Fruit fly (Drosophila melanogaster): ENCODE results near the gene CG4768.

The CG4768 gene

DNA sequence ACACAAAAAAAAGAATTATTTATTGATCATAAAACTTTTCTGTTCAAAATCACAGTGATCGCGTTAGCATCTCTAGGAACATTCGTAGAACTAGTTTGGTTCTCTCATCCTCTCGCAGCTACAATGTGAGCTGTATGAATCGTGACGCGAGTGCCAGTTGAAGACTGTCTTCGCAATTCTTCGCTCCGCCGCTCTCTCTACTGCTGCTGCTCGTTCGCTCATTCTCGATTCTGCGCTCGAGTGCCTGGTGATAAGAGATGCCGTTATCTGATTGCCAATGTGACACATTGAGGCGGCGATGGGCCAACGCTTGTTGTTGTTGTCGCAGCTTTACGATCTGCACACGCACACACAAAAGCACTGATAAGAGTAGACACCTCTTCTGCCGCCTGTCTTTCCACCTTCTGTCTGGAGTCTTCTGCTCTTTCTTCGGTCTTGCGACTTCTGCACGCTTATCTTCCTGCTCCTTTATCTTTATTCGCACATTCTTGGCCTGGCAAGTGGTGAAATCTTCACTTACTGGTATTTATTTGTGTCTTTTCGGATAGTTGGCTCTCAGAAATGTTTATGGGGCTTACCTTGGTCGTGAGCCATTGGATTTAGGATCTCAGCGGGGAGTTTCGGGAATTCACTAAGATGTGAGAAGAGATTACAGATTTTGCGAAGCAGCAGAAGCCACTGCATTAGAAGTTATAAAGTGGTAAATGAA, 44.3 kb downstream of the CG4768 start:
- TF ChIP-seq Vsx2 (GFP tag; optimal IDR thresholded peaks at IDR 0.05; ENCODE audit: partially characterized antibody) (peak; percentile 62), Rel (GFP tag; optimal IDR thresholded peaks at IDR 0.05) (no peak), Rel (tag; optimal IDR thresholded peaks at IDR 0.05) (peak; percentile 55), dl (GFP tag; optimal IDR thresholded peaks at IDR 0.05; ENCODE audit: insufficient read depth in 1 of 2, partially characterized antibody in 2 of 2) (peak in 1 of 2 experiments; percentile 82), Hr83 (GFP tag; optimal IDR thresholded peaks at IDR 0.05; ENCODE audit: poor library complexity, severe bottlenecking) (peak; percentile 7), sv (GFP tag; optimal IDR thresholded peaks at IDR 0.05) (no peak), br (GFP tag; optimal IDR thresholded peaks at IDR 0.05) (no peak), dmrt93B (GFP tag; optimal IDR thresholded peaks at IDR 0.05) (no peak), Dif (GFP tag; optimal IDR thresholded peaks at IDR 0.05; ENCODE audit: partially characterized antibody) (peak; percentile 74), Sp1 (GFP tag; optimal IDR thresholded peaks at IDR 0.05) (no peak)

DNA sequence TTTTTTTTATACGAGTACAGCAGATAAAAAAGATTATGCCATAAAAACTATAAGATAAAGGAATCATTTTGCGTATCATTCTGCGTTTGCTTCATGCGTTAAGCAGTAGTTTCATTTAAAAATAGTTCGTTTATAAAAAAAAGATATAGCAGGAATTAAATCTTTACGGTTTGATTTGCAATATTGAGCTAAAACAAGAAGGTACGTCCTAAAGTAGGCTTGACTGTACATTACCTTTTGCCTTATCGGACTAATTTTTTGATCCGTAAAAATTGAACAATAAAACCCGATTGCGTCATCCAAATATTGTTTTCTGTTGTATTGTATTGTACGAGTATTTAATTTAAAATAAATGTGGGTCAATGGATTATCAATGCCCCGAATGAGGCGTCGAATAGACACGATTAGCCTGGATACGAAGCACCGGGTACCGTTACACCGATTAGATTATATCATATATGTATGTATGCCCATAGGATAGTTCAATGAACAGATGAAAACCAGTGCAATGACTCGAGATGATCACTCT, 45.0 kb downstream of the CG4768 start:
- TF ChIP-seq usp (GFP tag; optimal IDR thresholded peaks at IDR 0.05) (no peak), Hr78 (GFP tag; optimal IDR thresholded peaks at IDR 0.05) (no peak), Myc (optimal IDR thresholded peaks at IDR 0.05) (no peak), Abd-B (GFP tag; optimal IDR thresholded peaks at IDR 0.05) (no peak), GATAd (GFP tag; optimal IDR thresholded peaks at IDR 0.05) (no peak), Hr83 (GFP tag; optimal IDR thresholded peaks at IDR 0.05; ENCODE audit: poor library complexity, severe bottlenecking) (no peak), pan (optimal IDR thresholded peaks at IDR 0.05) (no peak), sage (GFP tag; optimal IDR thresholded peaks at IDR 0.05) (no peak), dsf (GFP tag; optimal IDR thresholded peaks at IDR 0.05; ENCODE audit: borderline replicate concordance) (no peak), Vsx2 (GFP tag; optimal IDR thresholded peaks at IDR 0.05; ENCODE audit: partially characterized antibody) (no peak), foxo (GFP tag; optimal IDR thresholded peaks at IDR 0.05) (no peak), CG9705 (GFP tag; optimal IDR thresholded peaks at IDR 0.05) (no peak), CG32264 (GFP tag; optimal IDR thresholded peaks at IDR 0.05) (no peak), woc (GFP tag; optimal IDR thresholded peaks at IDR 0.05) (no peak), ey (GFP tag; optimal IDR thresholded peaks at IDR 0.05) (no peak), jim (GFP tag; optimal IDR thresholded peaks at IDR 0.05) (no peak)

DNA sequence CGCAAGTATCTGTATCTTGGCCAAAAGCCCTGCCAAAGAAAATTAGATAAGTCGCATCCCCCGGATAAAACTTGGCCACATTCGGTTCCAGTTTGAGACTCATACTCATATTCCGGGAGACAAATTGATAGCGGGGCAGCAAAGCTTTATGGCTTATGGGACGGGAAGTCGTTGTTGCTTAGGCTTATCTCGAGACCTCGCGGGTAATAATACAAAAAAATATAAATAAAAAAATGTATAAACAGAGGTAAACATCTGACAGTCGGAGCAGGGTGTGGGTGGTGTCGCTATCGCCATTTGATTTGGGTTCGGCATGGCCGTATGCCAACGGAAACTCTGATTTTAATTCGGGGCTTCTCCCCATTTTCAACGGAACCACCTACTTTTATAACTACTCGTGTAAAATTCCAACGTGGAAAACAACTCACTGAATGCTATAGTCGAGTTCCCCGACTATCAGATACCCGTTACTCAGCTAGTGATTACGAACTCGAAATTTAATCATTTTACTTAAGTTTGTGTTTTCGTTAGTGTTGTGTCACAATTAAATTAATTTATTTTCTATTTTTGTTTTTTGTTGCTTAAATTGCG, 45.8 kb downstream of the CG4768 start:
- no peak for TF ChIP-seq Rel (GFP tag; optimal IDR thresholded peaks at IDR 0.05)
- peak; percentile 91 for TF ChIP-seq Rel (tag; optimal IDR thresholded peaks at IDR 0.05)
- no peak for TF ChIP-seq lola (GFP tag; optimal IDR thresholded peaks at IDR 0.05)

DNA sequence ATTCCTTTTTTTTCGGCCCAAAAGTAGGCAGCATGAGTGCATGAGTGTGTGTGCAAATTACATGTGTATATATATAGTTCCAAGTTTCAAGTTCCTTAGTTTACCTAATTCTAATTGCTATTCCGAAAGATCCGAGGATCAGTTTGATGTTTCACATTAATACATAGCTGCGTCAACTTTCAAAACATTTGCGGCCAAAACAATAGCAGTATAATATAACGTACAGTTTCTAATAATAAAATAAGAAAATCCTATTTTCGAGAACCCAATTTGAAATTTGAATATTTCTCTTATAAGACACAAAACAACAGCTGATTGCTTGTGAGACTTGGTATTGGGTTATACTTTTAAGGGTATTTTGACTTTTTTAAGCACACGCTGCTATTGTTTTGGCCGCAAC, 47.1 kb downstream of the CG4768 start:
- TF ChIP-seq GATAd (GFP tag; optimal IDR thresholded peaks at IDR 0.05) (no peak), woc (GFP tag; optimal IDR thresholded peaks at IDR 0.05) (no peak), sv (GFP tag; optimal IDR thresholded peaks at IDR 0.05) (no peak), foxo (GFP tag; optimal IDR thresholded peaks at IDR 0.05) (no peak), Sp1 (GFP tag; optimal IDR thresholded peaks at IDR 0.05) (no peak), Hnf4 (GFP tag; optimal IDR thresholded peaks at IDR 0.05) (no peak), CG9705 (GFP tag; optimal IDR thresholded peaks at IDR 0.05) (no peak), usp (GFP tag; optimal IDR thresholded peaks at IDR 0.05) (no peak), sage (GFP tag; optimal IDR thresholded peaks at IDR 0.05) (no peak), Vsx2 (GFP tag; optimal IDR thresholded peaks at IDR 0.05; ENCODE audit: partially characterized antibody) (no peak), h (GFP tag; optimal IDR thresholded peaks at IDR 0.05) (no peak), OdsH (GFP tag; optimal IDR thresholded peaks at IDR 0.05) (no peak), psq (GFP tag; optimal IDR thresholded peaks at IDR 0.05) (no peak), Hr83 (GFP tag; optimal IDR thresholded peaks at IDR 0.05; ENCODE audit: poor library complexity, severe bottlenecking) (no peak)

DNA sequence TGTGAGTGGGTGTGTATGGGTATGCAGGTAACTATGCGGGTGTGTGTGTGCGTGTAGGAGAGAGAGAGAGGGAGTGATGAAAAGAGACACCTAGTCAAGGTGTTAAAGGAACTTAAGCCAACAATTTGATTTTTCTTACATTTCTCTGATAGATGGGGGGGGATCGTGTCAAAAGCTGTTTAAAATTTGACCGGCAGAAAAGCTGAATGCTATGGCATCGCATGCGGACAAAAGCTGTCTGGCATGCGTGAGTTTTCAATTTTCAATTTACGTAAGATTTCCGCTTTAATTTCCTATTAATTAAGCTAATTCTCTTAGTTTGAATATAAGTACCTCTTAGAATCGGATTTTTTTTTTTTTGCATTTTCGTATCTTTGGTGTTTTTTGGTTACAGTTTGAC, 48.0 kb downstream of the CG4768 start:
- TF ChIP-seq Hnf4 (GFP tag; optimal IDR thresholded peaks at IDR 0.05) (no peak), lola (GFP tag; optimal IDR thresholded peaks at IDR 0.05) (no peak), dl (GFP tag; optimal IDR thresholded peaks at IDR 0.05; ENCODE audit: insufficient read depth in 1 of 2, partially characterized antibody in 2 of 2) (peak; percentile 58 to 83), Hr78 (GFP tag; optimal IDR thresholded peaks at IDR 0.05) (no peak), usp (GFP tag; optimal IDR thresholded peaks at IDR 0.05) (no peak), Dif (GFP tag; optimal IDR thresholded peaks at IDR 0.05; ENCODE audit: partially characterized antibody) (peak; percentile 98), tai (GFP tag; optimal IDR thresholded peaks at IDR 0.05) (no peak), Vsx2 (GFP tag; optimal IDR thresholded peaks at IDR 0.05; ENCODE audit: partially characterized antibody) (peak; percentile 82)

Measured in whole organism, wandering third instar larva.